5 worm cellular contexts compared by ENCODE assay signal in the genomic region with DNA sequence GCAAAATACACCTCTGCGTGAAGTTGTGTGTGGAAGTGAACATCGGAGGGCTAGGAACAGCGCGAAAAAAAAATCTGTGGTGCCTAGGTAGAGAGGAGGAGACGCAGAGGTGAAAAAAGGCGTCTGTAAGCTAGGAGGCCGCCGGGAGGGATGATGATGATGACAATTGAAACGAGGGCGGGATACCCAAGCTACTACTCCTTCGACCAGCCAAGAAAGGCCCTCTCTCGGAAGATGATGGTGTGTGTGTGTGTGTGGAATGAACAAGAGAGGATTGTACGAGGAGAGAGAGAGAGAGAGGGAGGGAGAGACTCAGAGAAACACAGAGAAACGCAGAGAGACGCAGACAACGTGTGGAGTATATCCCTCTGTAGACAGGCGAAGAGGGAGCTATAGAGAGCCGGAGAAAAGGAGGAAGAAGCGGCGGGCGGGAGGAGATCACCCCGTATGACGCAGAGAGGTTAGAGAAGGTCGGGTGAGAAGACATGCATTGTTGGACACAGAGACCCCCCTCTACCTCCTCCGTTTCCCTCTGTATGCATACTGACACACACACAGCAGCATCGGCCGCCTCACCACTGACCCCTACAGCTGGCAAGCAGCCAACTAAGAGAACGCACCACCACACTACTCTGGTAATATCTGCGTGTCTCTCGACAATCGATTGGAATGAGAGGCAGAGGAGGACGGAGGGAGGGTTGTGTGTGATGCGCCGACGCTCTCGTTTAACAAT.
A peak's percentile ranks its signal among the peaks of the same experiment; 100 is the strongest.
TF ChIP-seq lines count a peak whose summit lies in the region.

No protein-coding gene starts in this region.

TF ChIP-seq in whole organism, L1 larva, 84 proteins besides CTCF, POLR2A, EP300 and RAD21 (continues in another document):
- no peak for TF ChIP-seq hlh-17 (GFP tag; optimal IDR thresholded peaks at IDR 0.05; lab: Kevin White, UChicago; ENCODE audit: borderline replicate concordance)
- peak; percentile 85 for TF ChIP-seq nhr-20 (tag; optimal IDR thresholded peaks at IDR 0.05; lab: Kevin White, UChicago)
- TF ChIP-seq hlh-4 (tag; optimal IDR thresholded peaks at IDR 0.05; lab: Kevin White, UChicago): no peak
- TF ChIP-seq zip-4 (GFP tag; optimal IDR thresholded peaks at IDR 0.05; lab: Kevin White, UChicago): no peak
- peak; percentile 77 for TF ChIP-seq nhr-77 (tag; optimal IDR thresholded peaks at IDR 0.05; lab: Kevin White, UChicago)
- TF ChIP-seq nhr-85 (tag; lab: Kevin White, UChicago): peak; percentile 80
- TF ChIP-seq mdl-1 (tag; optimal IDR thresholded peaks at IDR 0.05; lab: Kevin White, UChicago): peak in 1 of 2 experiments; percentile 73
- TF ChIP-seq nhr-71 (tag; optimal IDR thresholded peaks at IDR 0.05; lab: Kevin White, UChicago): peak; percentile 94
- no peak for TF ChIP-seq unc-30 (tag; optimal IDR thresholded peaks at IDR 0.05; lab: Kevin White, UChicago)
- TF ChIP-seq aha-1 (tag; optimal IDR thresholded peaks at IDR 0.05; lab: Kevin White, UChicago): no peak
- TF ChIP-seq aly-2 (tag; optimal IDR thresholded peaks at IDR 0.05; lab: Kevin White, UChicago): no peak
- TF ChIP-seq swsn-7 (tag; optimal IDR thresholded peaks at IDR 0.05; lab: Kevin White, UChicago): peak; percentile 91
- no peak for TF ChIP-seq unc-98 (GFP tag; IDR thresholded peaks at IDR 0.05; lab: Robert Waterston, UW)
- TF ChIP-seq C16A3.4 (tag; optimal IDR thresholded peaks at IDR 0.05; lab: Kevin White, UChicago): peak; percentile 30
- peak; percentile 14 to 42 (median 40) for TF ChIP-seq dpl-1 (GFP tag; optimal IDR thresholded peaks at IDR 0.05; lab: Kevin White, UChicago)
- peak; percentile 59 for TF ChIP-seq unc-130 (tag; optimal IDR thresholded peaks at IDR 0.05; lab: Kevin White, UChicago)
- TF ChIP-seq lin-15B (tag; optimal IDR thresholded peaks at IDR 0.05; lab: Kevin White, UChicago): peak; percentile 27

TF ChIP-seq in whole organism, L3 larva, 47 proteins besides CTCF, POLR2A, EP300 and RAD21 (continues in another document):
- no peak for TF ChIP-seq nhr-67 (tag; optimal IDR thresholded peaks at IDR 0.05; lab: Kevin White, UChicago)
- no peak for TF ChIP-seq nhr-77 (tag; optimal IDR thresholded peaks at IDR 0.05; lab: Kevin White, UChicago)
- TF ChIP-seq nhr-76 (tag; optimal IDR thresholded peaks at IDR 0.05; lab: Kevin White, UChicago): no peak
- TF ChIP-seq nhr-28 (tag; optimal IDR thresholded peaks at IDR 0.05; lab: Kevin White, UChicago): no peak
- TF ChIP-seq daf-12 (tag; optimal IDR thresholded peaks at IDR 0.05; lab: Kevin White, UChicago): no peak
- no peak for TF ChIP-seq ztf-11 (tag; optimal IDR thresholded peaks at IDR 0.05; lab: Kevin White, UChicago)
- TF ChIP-seq fos-1 (tag; optimal IDR thresholded peaks at IDR 0.05; lab: Kevin White, UChicago): no peak
- TF ChIP-seq nhr-11 (tag; optimal IDR thresholded peaks at IDR 0.05; lab: Kevin White, UChicago): peak; percentile 33
- TF ChIP-seq ceh-9 (tag; optimal IDR thresholded peaks at IDR 0.05; lab: Kevin White, UChicago): no peak
- TF ChIP-seq fkh-10 (GFP tag; optimal IDR thresholded peaks at IDR 0.05; lab: Kevin White, UChicago): peak; percentile 7
- peak; percentile 83 for TF ChIP-seq nfya-1 (tag; optimal IDR thresholded peaks at IDR 0.05; lab: Kevin White, UChicago; ENCODE audit: insufficient read depth)
- TF ChIP-seq snpc-4 (tag; optimal IDR thresholded peaks at IDR 0.05; lab: Kevin White, UChicago): peak; percentile 87
- no peak for TF ChIP-seq unc-39 (tag; optimal IDR thresholded peaks at IDR 0.05; lab: Kevin White, UChicago)
- no peak for TF ChIP-seq lin-15B (tag; optimal IDR thresholded peaks at IDR 0.05; lab: Kevin White, UChicago)
- peak; percentile 91 for TF ChIP-seq tbx-2 (tag; optimal IDR thresholded peaks at IDR 0.05; lab: Kevin White, UChicago)
- no peak for TF ChIP-seq nhr-12 (tag; optimal IDR thresholded peaks at IDR 0.05; lab: Kevin White, UChicago)
- no peak for TF ChIP-seq egl-5 (tag; optimal IDR thresholded peaks at IDR 0.05; lab: Kevin White, UChicago)
- no peak for TF ChIP-seq eor-1 (tag; optimal IDR thresholded peaks at IDR 0.05; lab: Kevin White, UChicago)

TF ChIP-seq in whole organism, early embryonic, 17 proteins besides CTCF, POLR2A, EP300 and RAD21:
- TF ChIP-seq hnd-1 (tag; optimal IDR thresholded peaks at IDR 0.05; lab: Kevin White, UChicago): no peak
- TF ChIP-seq flt-1 (GFP tag; IDR thresholded peaks at IDR 0.05; lab: Robert Waterston, UW): peak; percentile 9; the same call in 1 of the 2 replicates
- TF ChIP-seq sea-1 (GFP tag; conservative IDR thresholded peaks at IDR 0.05; lab: Robert Waterston, UW): no peak; the same call in 1 of the 2 replicates
- no peak for TF ChIP-seq hmbx-1 (tag; optimal IDR thresholded peaks at IDR 0.05; lab: Kevin White, UChicago)
- TF ChIP-seq tbx-11 (GFP tag; IDR thresholded peaks at IDR 0.05; lab: Robert Waterston, UW): peak; percentile 20; the same call in 1 of the 2 replicates
- no peak; the same call in 1 of the 2 replicates for TF ChIP-seq tbx-37 (GFP tag; conservative IDR thresholded peaks at IDR 0.05; lab: Robert Waterston, UW)
- TF ChIP-seq pes-1 (GFP tag; IDR thresholded peaks at IDR 0.05; lab: Robert Waterston, UW): no peak
- TF ChIP-seq ets-7 (tag; optimal IDR thresholded peaks at IDR 0.05; lab: Kevin White, UChicago): peak; percentile 8
- no peak for TF ChIP-seq ceh-36 (tag; optimal IDR thresholded peaks at IDR 0.05; lab: Kevin White, UChicago)
- no peak for TF ChIP-seq scrt-1 (GFP tag; IDR thresholded peaks at IDR 0.05; lab: Robert Waterston, UW)
- TF ChIP-seq F13C5.2 (tag; optimal IDR thresholded peaks at IDR 0.05; lab: Kevin White, UChicago): peak; percentile 45
- TF ChIP-seq ceh-13 (GFP tag; optimal IDR thresholded peaks at IDR 0.05; lab: Kevin White, UChicago): peak; percentile 8
- no peak for TF ChIP-seq tra-4 (tag; optimal IDR thresholded peaks at IDR 0.05; lab: Kevin White, UChicago)
- no peak for TF ChIP-seq aly-1 (tag; optimal IDR thresholded peaks at IDR 0.05; lab: Kevin White, UChicago)
- TF ChIP-seq ama-1 (optimal IDR thresholded peaks at IDR 0.05; lab: Kevin White, UChicago): no peak
- TF ChIP-seq B0310.2 (tag; optimal IDR thresholded peaks at IDR 0.05; lab: Kevin White, UChicago): peak; percentile 71
- peak; percentile 81 for TF ChIP-seq hmg-4 (GFP tag; optimal IDR thresholded peaks at IDR 0.05; lab: Kevin White, UChicago)

TF ChIP-seq in whole organism, midembryonic, 9 proteins besides CTCF, POLR2A, EP300 and RAD21:
- TF ChIP-seq flt-1 (GFP tag; IDR thresholded peaks at IDR 0.05; lab: Robert Waterston, UW): no peak; the same call in none of the 2 replicates
- TF ChIP-seq med-1 (GFP tag; optimal IDR thresholded peaks at IDR 0.05; lab: Kevin White, UChicago; ENCODE audit: insufficient read depth): no peak
- TF ChIP-seq ref-1 (GFP tag; conservative IDR thresholded peaks at IDR 0.05; lab: Robert Waterston, UW): 0 out of 2 replicates have a peak, but pooled peaks have one; percentile 20
- peak; percentile 34; the same call in 1 of the 2 replicates for TF ChIP-seq tab-1 (GFP tag; IDR thresholded peaks at IDR 0.05; lab: Robert Waterston, UW)
- TF ChIP-seq cog-1 (tag; optimal IDR thresholded peaks at IDR 0.05; lab: Kevin White, UChicago): peak; percentile 94
- TF ChIP-seq T22C8.4 (GFP tag; IDR thresholded peaks at IDR 0.05; lab: Robert Waterston, UW): peak; percentile 96
- TF ChIP-seq ztf-29 (GFP tag; IDR thresholded peaks at IDR 0.05; lab: Robert Waterston, UW): peak; percentile 61
- TF ChIP-seq ztf-23 (GFP tag; IDR thresholded peaks at IDR 0.05; lab: Robert Waterston, UW): no peak
- TF ChIP-seq klf-2 (GFP tag; conservative IDR thresholded peaks at IDR 0.05; lab: Robert Waterston, UW): no peak

TF ChIP-seq in whole organism, young adult, 124 proteins besides CTCF, POLR2A, EP300 and RAD21 (continues in another document):
- TF ChIP-seq chd-7 (tag; optimal IDR thresholded peaks at IDR 0.05; lab: Kevin White, UChicago) (peak; percentile 75), attf-3 (GFP tag; conservative IDR thresholded peaks at IDR 0.05; lab: Robert Waterston, UW) (peak; percentile 34; the same call in 1 of the 2 replicates), Y79H2A.3 (GFP tag; conservative IDR thresholded peaks at IDR 0.05; lab: Robert Waterston, UW) (no peak), ztf-28 (GFP tag; IDR thresholded peaks at IDR 0.05; lab: Robert Waterston, UW) (no peak), rec-8 (tag; optimal IDR thresholded peaks at IDR 0.05; lab: Kevin White, UChicago) (no peak), nfyb-1 (GFP tag; IDR thresholded peaks at IDR 0.05; lab: Robert Waterston, UW) (0 out of 2 replicates have a peak, but pooled peaks have one; percentile 29), let-607 (tag; optimal IDR thresholded peaks at IDR 0.05; lab: Kevin White, UChicago) (no peak), snpc-1.3 (tag; optimal IDR thresholded peaks at IDR 0.05; lab: Kevin White, UChicago; ENCODE audit: insufficient read depth) (no peak), hlh-26 (GFP tag; conservative IDR thresholded peaks at IDR 0.05; lab: Robert Waterston, UW) (no peak), snpc-4 (GFP tag; optimal IDR thresholded peaks at IDR 0.05; lab: Kevin White, UChicago) (peak; percentile 43), snpc-4 (tag; optimal IDR thresholded peaks at IDR 0.05; lab: Kevin White, UChicago) (peak; percentile 29 to 67 (median 50)), bed-2 (GFP tag; IDR thresholded peaks at IDR 0.05; lab: Robert Waterston, UW) (0 out of 2 replicates have a peak, but pooled peaks have one; percentile 30), F22D6.2 (tag; optimal IDR thresholded peaks at IDR 0.05; lab: Kevin White, UChicago) (no peak), snpc-1.1 (tag; optimal IDR thresholded peaks at IDR 0.05; lab: Kevin White, UChicago; ENCODE audit: insufficient read depth) (no peak), hmg-20 (GFP tag; IDR thresholded peaks at IDR 0.05; lab: Robert Waterston, UW) (no peak), rcor-1 (GFP tag; IDR thresholded peaks at IDR 0.05; lab: Robert Waterston, UW) (no peak; the same call in none of the 2 replicates), mel-28 (tag; optimal IDR thresholded peaks at IDR 0.05; lab: Kevin White, UChicago; ENCODE audit: borderline replicate concordance) (no peak), ekl-4 (GFP tag; IDR thresholded peaks at IDR 0.05; lab: Robert Waterston, UW) (peak; percentile 49; the same call in 1 of the 2 replicates), let-526 (GFP tag; IDR thresholded peaks at IDR 0.05; lab: Robert Waterston, UW) (no peak), tbp1 (GFP tag; optimal IDR thresholded peaks at IDR 0.05; lab: Kevin White, UChicago) (no peak), cebp-2 (GFP tag; IDR thresholded peaks at IDR 0.05; lab: Robert Waterston, UW) (no peak), ccch-3 (GFP tag; optimal IDR thresholded peaks at IDR 0.05; lab: Kevin White, UChicago) (no peak), dpff-1 (tag; optimal IDR thresholded peaks at IDR 0.05; lab: Kevin White, UChicago) (no peak), akir-1 (GFP tag; optimal IDR thresholded peaks at IDR 0.05; lab: Kevin White, UChicago) (no peak), aptf-3 (GFP tag; IDR thresholded peaks at IDR 0.05; lab: Robert Waterston, UW) (no peak), ztf-26 (tag; optimal IDR thresholded peaks at IDR 0.05; lab: Kevin White, UChicago) (peak; percentile 51), bed-1 (GFP tag; IDR thresholded peaks at IDR 0.05; lab: Robert Waterston, UW) (no peak), egrh-3 (GFP tag; IDR thresholded peaks at IDR 0.05; lab: Robert Waterston, UW) (peak; percentile 84)

Comparison
In these comparisons a context has a peak if more than half of its experiments do, and no peak if none do; other contexts are left out.
1. Of the 8 proteins assayed by ChIP-seq in both whole organism, young adult and whole organism, L1 larva: peak only in whole organism, young adult: none; only in whole organism, L1 larva: dpl-1, efl-1 and unc-130; in both: nhr-90 and snpc-4; in neither: 2; mixed calls (peak in some experiments, not most) for 1.